Worm (Caenorhabditis elegans): ENCODE data around the gene ceh-89.

The ceh-89 gene

ce11 chrX:14101986-14102385 lies 39.8 kb upstream of the ceh-89 start, which contains the start of gene F16B12.6 (continued):
- no peak for TF ChIP-seq ama-1 (optimal IDR thresholded peaks at IDR 0.05)

- no peak for TF ChIP-seq nhr-23 (tag; optimal IDR thresholded peaks at IDR 0.05)
- no peak for TF ChIP-seq lin-13 (GFP tag; optimal IDR thresholded peaks at IDR 0.05)
- TF ChIP-seq mdl-1 (tag; optimal IDR thresholded peaks at IDR 0.05): no peak
- TF ChIP-seq ztf-1 (GFP tag; conservative IDR thresholded peaks at IDR 0.05): no peak
- no peak for TF ChIP-seq snpc-4 (tag; optimal IDR thresholded peaks at IDR 0.05)
- no peak for TF ChIP-seq lin-39 (tag; optimal IDR thresholded peaks at IDR 0.05)
- no peak for TF ChIP-seq R02D3.7 (tag; optimal IDR thresholded peaks at IDR 0.05)
- no peak for TF ChIP-seq lin-11 (tag; optimal IDR thresholded peaks at IDR 0.05)
- TF ChIP-seq nhr-21 (tag; optimal IDR thresholded peaks at IDR 0.05): no peak
- no peak for TF ChIP-seq sma-3 (GFP tag; optimal IDR thresholded peaks at IDR 0.05)
- no peak for TF ChIP-seq nhr-25 (tag; optimal IDR thresholded peaks at IDR 0.05)
- TF ChIP-seq nhr-11 (tag; optimal IDR thresholded peaks at IDR 0.05): no peak
These were observed 39.3 kb upstream of the ceh-89 start for ce11 chrX:14102474-14102873.

ce11 chrX:14108245-14108644 lies 33.5 kb upstream of the ceh-89 start, which contains the start of gene F16B12.7:
Gene F16B12.7 (plus strand): TSS chrX:14108545.
- no peak for TF ChIP-seq nhr-237 (tag; optimal IDR thresholded peaks at IDR 0.05)

- TF ChIP-seq nhr-21 (tag; optimal IDR thresholded peaks at IDR 0.05): no peak
- TF ChIP-seq ZK546.5 (tag; optimal IDR thresholded peaks at IDR 0.05): no peak
- no peak for TF ChIP-seq alr-1 (tag; optimal IDR thresholded peaks at IDR 0.05)
- no peak for TF ChIP-seq skn-1 (tag; optimal IDR thresholded peaks at IDR 0.05)
- no peak for TF ChIP-seq mdl-1 (tag; optimal IDR thresholded peaks at IDR 0.05)
- TF ChIP-seq elt-3 (tag; optimal IDR thresholded peaks at IDR 0.05): no peak
- TF ChIP-seq ztf-4 (tag; optimal IDR thresholded peaks at IDR 0.05): no peak
- no peak for TF ChIP-seq nhr-23 (tag; optimal IDR thresholded peaks at IDR 0.05)
- TF ChIP-seq Y55F3AM.14 (GFP tag; optimal IDR thresholded peaks at IDR 0.05): no peak
These were observed 28.4 kb upstream of the ceh-89 start, which contains the start of gene nhr-281 for ce11 chrX:14113347-14113746. Gene nhr-281 (minus strand): TSS chrX:14113447.

- TF ChIP-seq elt-1 (tag; optimal IDR thresholded peaks at IDR 0.05): no peak
- peak; percentile 25 for TF ChIP-seq nhr-11 (tag; optimal IDR thresholded peaks at IDR 0.05)
- no peak for TF ChIP-seq skn-1 (tag; optimal IDR thresholded peaks at IDR 0.05)
- no peak for TF ChIP-seq ceh-16 (tag; optimal IDR thresholded peaks at IDR 0.05)
- TF ChIP-seq egl-27 (tag; optimal IDR thresholded peaks at IDR 0.05): no peak
- TF ChIP-seq nhr-77 (tag; optimal IDR thresholded peaks at IDR 0.05): no peak
- TF ChIP-seq snpc-4 (tag; optimal IDR thresholded peaks at IDR 0.05): no peak
- TF ChIP-seq Y55F3AM.14 (GFP tag; optimal IDR thresholded peaks at IDR 0.05): peak; percentile 42
- no peak for TF ChIP-seq nhr-10 (tag; optimal IDR thresholded peaks at IDR 0.05)
- no peak for TF ChIP-seq sem-4 (tag; optimal IDR thresholded peaks at IDR 0.05)
- no peak for TF ChIP-seq mbf-1 (tag; optimal IDR thresholded peaks at IDR 0.05)
- TF ChIP-seq blmp-1 (tag; optimal IDR thresholded peaks at IDR 0.05; ENCODE audit: insufficient read depth): no peak
- no peak for TF ChIP-seq nhr-237 (tag; optimal IDR thresholded peaks at IDR 0.05)
- TF ChIP-seq nhr-6 (tag; optimal IDR thresholded peaks at IDR 0.05): no peak
- TF ChIP-seq mab-5 (tag; optimal IDR thresholded peaks at IDR 0.05): no peak
- no peak for TF ChIP-seq peb-1 (tag; optimal IDR thresholded peaks at IDR 0.05)
- peak; percentile 50 for TF ChIP-seq sma-3 (GFP tag; optimal IDR thresholded peaks at IDR 0.05)
- TF ChIP-seq ZK546.5 (tag; optimal IDR thresholded peaks at IDR 0.05): no peak
- TF ChIP-seq crh-2 (tag; optimal IDR thresholded peaks at IDR 0.05): peak; percentile 11
- TF ChIP-seq ztf-4 (tag; optimal IDR thresholded peaks at IDR 0.05): no peak
- TF ChIP-seq nhr-23 (tag; optimal IDR thresholded peaks at IDR 0.05): no peak
- TF ChIP-seq ztf-11 (tag; optimal IDR thresholded peaks at IDR 0.05): no peak
- TF ChIP-seq nhr-129 (tag; optimal IDR thresholded peaks at IDR 0.05): peak; percentile 54
- no peak for TF ChIP-seq dmd-4 (tag; optimal IDR thresholded peaks at IDR 0.05)
- TF ChIP-seq lin-39 (tag; optimal IDR thresholded peaks at IDR 0.05): no peak
- TF ChIP-seq C34F6.9 (tag; optimal IDR thresholded peaks at IDR 0.05): no peak
- no peak for TF ChIP-seq ama-1 (optimal IDR thresholded peaks at IDR 0.05)
- TF ChIP-seq elt-3 (tag; optimal IDR thresholded peaks at IDR 0.05): no peak
- TF ChIP-seq unc-62 (GFP tag; optimal IDR thresholded peaks at IDR 0.05): no peak
- no peak for TF ChIP-seq zag-1 (tag; optimal IDR thresholded peaks at IDR 0.05)
- TF ChIP-seq lin-11 (tag; optimal IDR thresholded peaks at IDR 0.05): no peak
- TF ChIP-seq sma-9 (GFP tag; optimal IDR thresholded peaks at IDR 0.05): peak; percentile 61
- no peak for TF ChIP-seq sma-9 (tag; optimal IDR thresholded peaks at IDR 0.05)
- TF ChIP-seq ztf-1 (GFP tag; conservative IDR thresholded peaks at IDR 0.05): no peak
- TF ChIP-seq lsy-2 (tag; optimal IDR thresholded peaks at IDR 0.05): no peak
- no peak for TF ChIP-seq R02D3.7 (tag; optimal IDR thresholded peaks at IDR 0.05)
- peak; percentile 57 for TF ChIP-seq fos-1 (tag; optimal IDR thresholded peaks at IDR 0.05)
- no peak for TF ChIP-seq unc-39 (tag; optimal IDR thresholded peaks at IDR 0.05)
- TF ChIP-seq alr-1 (tag; optimal IDR thresholded peaks at IDR 0.05): no peak
These were observed 26.1 kb upstream of the ceh-89 start, which contains the start of gene F28H6.7 for ce11 chrX:14115480-14116161. Gene F28H6.7 (plus strand): TSS chrX:14116111.

Data from whole organism, L2 larva.